Fruit fly (Drosophila melanogaster) whole organism, embryonic: Measurements from ENCODE around the gene rhea.
A peak's percentile ranks its signal among the peaks of the same experiment; 100 is the strongest.

Experiments
- ATbp ChIP-seq: fragments of 200-800 bp; sonication (Bioruptor generic); optimal IDR thresholded peaks from 2 replicates; lab custom pipeline; 2017; ENCODE audit warnings: missing biosample characterization, mild to moderate bottlenecking, missing genetic modification characterization, missing genetic modification reagents
- CG10209 ChIP-seq: fragments of 200-800 bp; sonication (Bioruptor generic); optimal IDR thresholded peaks from 3 replicates; lab custom pipeline; 2017; ENCODE audit warnings: missing biosample characterization, mild to moderate bottlenecking, missing genetic modification characterization, missing genetic modification reagents
- CG10462 ChIP-seq: fragments of 200-800 bp; sonication (Bioruptor generic); optimal IDR thresholded peaks from 2 replicates; lab custom pipeline; 2016; ENCODE audit warnings: missing biosample characterization, missing genetic modification characterization
- CG10979 ChIP-seq: fragments of 200-800 bp; sonication (Bioruptor generic); optimal IDR thresholded peaks from 2 replicates; lab custom pipeline; 2018; ENCODE audit warnings: missing biosample characterization, mild to moderate bottlenecking, missing genetic modification characterization, moderate library complexity
- CG11247 ChIP-seq: fragments of 200-800 bp; sonication (Bioruptor generic); IDR thresholded peaks from 2 replicates; pipeline ENCODE4 v1.3.6; 2022; ENCODE audit warnings: missing biosample characterization, missing genetic modification characterization
- CG11560 ChIP-seq: fragments of 200-800 bp; sonication (Bioruptor generic); IDR thresholded peaks from 3 replicates; pipeline ENCODE4 v1.3.6; 2022; ENCODE audit warnings: missing biosample characterization, missing genetic modification characterization
- CG12071 ChIP-seq: fragments of 200-800 bp; sonication (Bioruptor generic); optimal IDR thresholded peaks from 3 replicates; lab custom pipeline; 2018; ENCODE audit warnings: missing biosample characterization, mild to moderate bottlenecking, missing genetic modification characterization
- CG12155 ChIP-seq: fragments of 200-800 bp; sonication (Bioruptor generic); optimal IDR thresholded peaks from 3 replicates; lab custom pipeline; 2016; ENCODE audit warnings: missing biosample characterization, missing genetic modification characterization
- CG13287 ChIP-seq: fragments of 200-800 bp; sonication (Bioruptor generic); IDR thresholded peaks from 2 replicates; pipeline ENCODE4 v1.3.6; 2022; ENCODE audit warnings: missing biosample characterization, missing genetic modification characterization; ENCODE audit not compliant: partially characterized antibody
- CG14667 ChIP-seq: fragments of 200-800 bp; sonication (Bioruptor generic); IDR thresholded peaks from 2 replicates; pipeline ENCODE4 v1.3.6; 2022; ENCODE audit warnings: missing biosample characterization, missing genetic modification characterization
- CG17328 ChIP-seq: fragments of 200-800 bp; sonication (Bioruptor generic); IDR thresholded peaks from 2 replicates; pipeline ENCODE4 v1.3.6; 2022; ENCODE audit warnings: missing biosample characterization, missing genetic modification characterization
- CG17802 ChIP-seq: fragments of 200-800 bp; sonication (Bioruptor generic); optimal IDR thresholded peaks from 2 replicates; lab custom pipeline; 2018; ENCODE audit warnings: missing biosample characterization, mild to moderate bottlenecking, missing genetic modification characterization, moderate library complexity
- CG31365 ChIP-seq: fragments of 200-800 bp; sonication (Bioruptor generic); optimal IDR thresholded peaks from 2 replicates; lab custom pipeline; 2018; ENCODE audit warnings: missing biosample characterization, mild to moderate bottlenecking, missing genetic modification characterization
- CG32532 ChIP-seq: fragments of 200-800 bp; sonication (Bioruptor generic); IDR thresholded peaks from 2 replicates; pipeline ENCODE4 v1.3.6; 2022; ENCODE audit warnings: missing biosample characterization, missing genetic modification characterization
- CG3995 ChIP-seq: fragments of 200-800 bp; sonication (Bioruptor generic); optimal IDR thresholded peaks from 3 replicates; lab custom pipeline; 2016; ENCODE audit warnings: missing biosample characterization, missing genetic modification characterization
- CG42726 ChIP-seq: fragments of 200-800 bp; sonication (Bioruptor generic); IDR thresholded peaks from 2 replicates; pipeline ENCODE4 v1.3.6; 2022; ENCODE audit warnings: missing biosample characterization, missing genetic modification characterization; ENCODE audit not compliant: partially characterized antibody
- CG4404 ChIP-seq: fragments of 200-800 bp; sonication (Bioruptor generic); IDR thresholded peaks from 2 replicates; pipeline ENCODE4 v1.3.6; 2022; ENCODE audit warnings: missing biosample characterization, missing genetic modification characterization
- CG4424 ChIP-seq: fragments of 200-800 bp; sonication (Bioruptor generic); optimal IDR thresholded peaks from 3 replicates; lab custom pipeline; 2016; ENCODE audit warnings: missing biosample characterization, missing genetic modification characterization
- CG4730 ChIP-seq: fragments of 200-800 bp; sonication (Bioruptor generic); IDR thresholded peaks from 2 replicates; pipeline ENCODE4 v1.3.6; 2022; ENCODE audit warnings: missing biosample characterization, missing genetic modification characterization
- CG4820 ChIP-seq: fragments of 200-800 bp; sonication (Bioruptor generic); optimal IDR thresholded peaks from 3 replicates; lab custom pipeline; 2016; ENCODE audit warnings: missing biosample characterization, missing genetic modification characterization
- CG7372 ChIP-seq: fragments of 200-800 bp; sonication (Bioruptor generic); IDR thresholded peaks from 2 replicates; pipeline ENCODE4 v1.3.6; 2022; ENCODE audit warnings: missing biosample characterization, missing genetic modification characterization
- CG8944 ChIP-seq: fragments of 200-800 bp; sonication (Bioruptor generic); optimal IDR thresholded peaks from 3 replicates; lab custom pipeline; 2016; ENCODE audit warnings: missing biosample characterization, missing genetic modification characterization
- Deaf1 ChIP-seq: fragments of 200-800 bp; optimal IDR thresholded peaks from 3 replicates; lab custom pipeline; 2019; ENCODE audit warnings: missing biosample characterization, mild to moderate bottlenecking, missing genetic modification characterization, moderate library complexity
- Dip3 ChIP-seq: fragments of 200-800 bp; sonication (Bioruptor generic); optimal IDR thresholded peaks from 3 replicates; lab custom pipeline; 2016; ENCODE audit warnings: missing biosample characterization, missing genetic modification characterization
- HLH4C ChIP-seq: fragments of 200-800 bp; sonication (Bioruptor generic); IDR thresholded peaks from 3 replicates; pipeline ENCODE4 v1.3.6; 2022; ENCODE audit warnings: missing biosample characterization, missing genetic modification characterization; ENCODE audit not compliant: partially characterized antibody
- HmgD ChIP-seq: fragments of 200-800 bp; sonication (Bioruptor generic); optimal IDR thresholded peaks from 3 replicates; lab custom pipeline; 2016; ENCODE audit warnings: missing biosample characterization, missing genetic modification characterization
- Hmr ChIP-seq: fragments of 200-800 bp; sonication (Bioruptor generic); optimal IDR thresholded peaks from 3 replicates; lab custom pipeline; 2017; ENCODE audit warnings: mild to moderate bottlenecking, missing biosample characterization, missing genetic modification reagents, missing genetic modification characterization
- Hr39 ChIP-seq: fragments of >200 bp; optimal IDR thresholded peaks from 2 replicates; lab custom pipeline; 2017
- Mrtf ChIP-seq: fragments of 200-800 bp; sonication (Bioruptor generic); IDR thresholded peaks from 3 replicates; pipeline ENCODE4 v1.3.6; 2022; ENCODE audit warnings: missing biosample characterization, missing genetic modification characterization
- Sox102F ChIP-seq: fragments of 200-800 bp; sonication (Bioruptor generic); optimal IDR thresholded peaks from 2 replicates; lab custom pipeline; 2018; ENCODE audit warnings: missing biosample characterization, mild to moderate bottlenecking, missing genetic modification characterization, moderate library complexity
- Ssrp ChIP-seq: fragments of 200-800 bp; sonication (Bioruptor generic); optimal IDR thresholded peaks from 2 replicates; lab custom pipeline; 2018; ENCODE audit warnings: missing biosample characterization, mild to moderate bottlenecking, missing genetic modification characterization, moderate library complexity
- ac ChIP-seq: fragments of 200-800 bp; sonication (Bioruptor generic); optimal IDR thresholded peaks from 3 replicates; lab custom pipeline; 2017; ENCODE audit warnings: missing biosample characterization, mild to moderate bottlenecking, missing genetic modification characterization
- ase ChIP-seq: fragments of 200-800 bp; sonication (Bioruptor generic); IDR thresholded peaks from 3 replicates; pipeline ENCODE4 v1.3.6; 2022; ENCODE audit warnings: missing biosample characterization, missing genetic modification characterization
- ato ChIP-seq: fragments of 200-800 bp; sonication (Bioruptor generic); IDR thresholded peaks from 2 replicates; pipeline ENCODE4 v1.3.6; 2022; ENCODE audit warnings: missing biosample characterization, missing genetic modification characterization; ENCODE audit not compliant: partially characterized antibody
- crc ChIP-seq: fragments of 200-800 bp; sonication (Bioruptor generic); optimal IDR thresholded peaks from 2 replicates; lab custom pipeline; 2016; ENCODE audit warnings: missing biosample characterization, missing genetic modification characterization
- crol ChIP-seq: fragments of 200-800 bp; sonication (Bioruptor generic); IDR thresholded peaks from 2 replicates; pipeline ENCODE4 v1.3.6; 2022; ENCODE audit warnings: missing biosample characterization, missing genetic modification characterization
- danr ChIP-seq: fragments of 200-800 bp; sonication (Bioruptor generic); IDR thresholded peaks from 2 replicates; pipeline ENCODE4 v1.3.6; 2022; ENCODE audit warnings: missing biosample characterization, missing genetic modification characterization
- en ChIP-seq: fragments of 200-800 bp; sonication (Bioruptor generic); optimal IDR thresholded peaks from 2 replicates; lab custom pipeline; 2016; ENCODE audit warnings: missing biosample characterization, missing genetic modification characterization
- exex ChIP-seq: fragments of 200-800 bp; sonication (Bioruptor generic); optimal IDR thresholded peaks from 4 replicates; lab custom pipeline; 2018; ENCODE audit warnings: missing biosample characterization, mild to moderate bottlenecking, missing genetic modification characterization, moderate library complexity
- fd102C ChIP-seq: fragments of 200-800 bp; sonication (Bioruptor generic); optimal IDR thresholded peaks from 2 replicates; lab custom pipeline; 2018; ENCODE audit warnings: missing biosample characterization, mild to moderate bottlenecking, missing genetic modification characterization, moderate library complexity
- fd96Cb ChIP-seq: fragments of 200-800 bp; sonication (Bioruptor generic); optimal IDR thresholded peaks from 2 replicates; lab custom pipeline; 2018; ENCODE audit warnings: missing biosample characterization, mild to moderate bottlenecking, missing genetic modification characterization, moderate library complexity
- lmd ChIP-seq: fragments of 200-800 bp; sonication (Bioruptor generic); IDR thresholded peaks from 2 replicates; pipeline ENCODE4 v1.3.6; 2022; ENCODE audit warnings: missing biosample characterization, missing genetic modification characterization
- lola ChIP-seq, 3 experiments: fragments of >200 bp in 2 of 3; fragments of 200-800 bp in 1 of 3; sonication (Bioruptor generic) in 1 of 3; optimal IDR thresholded peaks; 2 replicates each; lab custom pipeline; 2017 to 2019; ENCODE audit warnings: missing biosample characterization in 3 of 3, missing genetic modification characterization in 3 of 3, mild to moderate bottlenecking in 1 of 3, moderate library complexity in 1 of 3
- mld ChIP-seq: fragments of 200-800 bp; sonication (Bioruptor generic); IDR thresholded peaks from 3 replicates; pipeline ENCODE4 v1.3.6; 2022; ENCODE audit warnings: missing biosample characterization, missing genetic modification characterization; ENCODE audit not compliant: partially characterized antibody
- pb ChIP-seq: fragments of 200-800 bp; sonication (Bioruptor generic); optimal IDR thresholded peaks from 3 replicates; lab custom pipeline; 2016; ENCODE audit warnings: missing biosample characterization, missing genetic modification characterization
- run ChIP-seq: fragments of 200-800 bp; sonication (Bioruptor generic); optimal IDR thresholded peaks from 3 replicates; lab custom pipeline; 2018; ENCODE audit warnings: missing biosample characterization, mild to moderate bottlenecking, missing genetic modification characterization
- sim ChIP-seq: fragments of 200-800 bp; sonication (Bioruptor generic); IDR thresholded peaks from 2 replicates; pipeline ENCODE4 v1.3.6; 2022; ENCODE audit warnings: missing biosample characterization, missing genetic modification characterization
- stwl ChIP-seq: fragments of 200-800 bp; sonication (Bioruptor generic); optimal IDR thresholded peaks from 3 replicates; lab custom pipeline; 2018; ENCODE audit warnings: missing biosample characterization, mild to moderate bottlenecking, missing genetic modification characterization, moderate library complexity
- trem ChIP-seq: fragments of 200-800 bp; optimal IDR thresholded peaks from 3 replicates; lab custom pipeline; 2019; ENCODE audit warnings: missing biosample characterization, mild to moderate bottlenecking, missing genetic modification characterization, moderate library complexity
- yki ChIP-seq: fragments of >200 bp; optimal IDR thresholded peaks from 3 replicates; lab custom pipeline; 2018
- z ChIP-seq: fragments of 200-800 bp; sonication (Bioruptor generic); IDR thresholded peaks from 3 replicates; pipeline ENCODE4 v1.3.6; 2022; ENCODE audit warnings: missing biosample characterization, missing genetic modification characterization

Gene rhea

dm6 chr3L:8547104-8547523 lies 2.3 kb downstream of the rhea start (continued):
- TF ChIP-seq CG17328 (peak; percentile 51; the same call in 1 of the 2 replicates), CG8944 (GFP tag; lab: Kevin White, UChicago) (peak; percentile 66), CG3995 (peak; percentile 57), Dip3 (GFP tag; lab: Kevin White, UChicago) (peak; percentile 72), trem (tag; lab: Kevin White, UChicago) (peak; percentile 65), fd96Cb (tag; lab: Kevin White, UChicago) (peak; percentile 86), danr (GFP tag; lab: Robert Waterston, UW) (peak; percentile 77), CG4404 (GFP tag; lab: Robert Waterston, UW) (peak; percentile 68), mld (GFP tag; lab: Robert Waterston, UW) (no peak), Mrtf (GFP tag; lab: Robert Waterston, UW) (peak; percentile 76; the same call in 2 of the 3 replicates), CG11247 (GFP tag; lab: Robert Waterston, UW) (peak; percentile 61; the same call in 1 of the 2 replicates), CG4730 (GFP tag; lab: Robert Waterston, UW) (peak; percentile 69), CG13287 (GFP tag; lab: Robert Waterston, UW) (no peak), ATbp (GFP tag; lab: Kevin White, UChicago) (peak; percentile 85), ase (GFP tag; lab: Robert Waterston, UW) (peak; percentile 74), z (GFP tag; lab: Robert Waterston, UW) (no peak), CG10209 (peak; percentile 90), CG12071 (GFP tag; lab: Kevin White, UChicago) (peak; percentile 83), CG10979 (tag; lab: Kevin White, UChicago) (peak; percentile 83), run (peak; percentile 79), CG11560 (tag; lab: Robert Waterston, UW) (peak; percentile 63), stwl (tag; lab: Kevin White, UChicago) (no peak), CG10462 (GFP tag; lab: Kevin White, UChicago) (peak; percentile 55), lola (GFP tag; optimal IDR thresholded peaks at IDR 0.05; lab: Kevin White, UChicago) (peak in 1 of 3 experiments; percentile 76), fd102C (GFP tag; lab: Kevin White, UChicago) (no peak), exex (tag; lab: Kevin White, UChicago) (peak; percentile 55), CG14667 (peak; percentile 71; the same call in 1 of the 2 replicates), yki (lab: Kevin White, UChicago) (no peak), CG32532 (peak; percentile 92), lmd (peak; percentile 90), en (GFP tag; lab: Kevin White, UChicago) (peak; percentile 55), pb (GFP tag; lab: Kevin White, UChicago) (peak; percentile 59), CG4820 (GFP tag; lab: Kevin White, UChicago) (peak; percentile 79), ac (GFP tag; lab: Kevin White, UChicago) (peak; percentile 58), Sox102F (peak; percentile 90), sim (GFP tag; lab: Robert Waterston, UW) (peak; percentile 15; the same call in 1 of the 2 replicates), CG31365 (tag; lab: Kevin White, UChicago) (peak; percentile 29), HmgD (GFP tag; lab: Kevin White, UChicago) (no peak), Deaf1 (tag; lab: Kevin White, UChicago) (no peak), HLH4C (GFP tag; lab: Robert Waterston, UW) (no peak), Ssrp (tag; lab: Kevin White, UChicago) (peak; percentile 88), CG7372 (peak; percentile 90), crol (GFP tag; lab: Robert Waterston, UW) (peak; percentile 71), CG12155 (GFP tag; lab: Kevin White, UChicago) (peak; percentile 77), Hmr (GFP tag; lab: Kevin White, UChicago) (peak; percentile 93), CG17802 (tag; lab: Kevin White, UChicago) (peak; percentile 51), CG4424 (peak; percentile 80), CG42726 (GFP tag; lab: Robert Waterston, UW) (no peak), Hr39 (lab: Kevin White, UChicago) (no peak), ato (GFP tag; lab: Robert Waterston, UW) (no peak), crc (GFP tag; lab: Kevin White, UChicago) (peak; percentile 40)
